Fruit fly (Drosophila melanogaster) whole organism, embryonic: ENCODE measurements around the gene AstCC.

Experiments
- Atf6 ChIP-seq: fragments of 200-800 bp; sonication (Bioruptor generic); IDR thresholded peaks from 2 replicates; pipeline ENCODE4 v1.3.6; 2022; ENCODE audit warnings: missing biosample characterization, missing genetic modification characterization
- BEAF-32 ChIP-seq: fragments of 200-800 bp; sonication (Bioruptor generic); optimal IDR thresholded peaks from 3 replicates; lab custom pipeline; 2017; ENCODE audit warnings: missing biosample characterization, missing genetic modification characterization, mild to moderate bottlenecking, moderate library complexity, missing genetic modification reagents
- Bgb ChIP-seq: fragments of 200-800 bp; sonication (Bioruptor generic); IDR thresholded peaks from 2 replicates; pipeline ENCODE4 v1.3.6; 2022; ENCODE audit warnings: missing biosample characterization, missing genetic modification characterization; ENCODE audit not compliant: partially characterized antibody
- CG10147 ChIP-seq: fragments of 200-800 bp; sonication (Bioruptor generic); optimal IDR thresholded peaks from 2 replicates; lab custom pipeline; 2019; ENCODE audit warnings: missing biosample characterization, mild to moderate bottlenecking, missing genetic modification characterization, moderate library complexity
- CG1024 ChIP-seq: fragments of 200-800 bp; sonication (Bioruptor generic); IDR thresholded peaks from 2 replicates; pipeline ENCODE4 v1.3.6; 2022; ENCODE audit warnings: missing biosample characterization, missing genetic modification characterization
- CG10979 ChIP-seq: fragments of 200-800 bp; sonication (Bioruptor generic); optimal IDR thresholded peaks from 2 replicates; lab custom pipeline; 2018; ENCODE audit warnings: missing biosample characterization, mild to moderate bottlenecking, missing genetic modification characterization, moderate library complexity
- CG13624 ChIP-seq: fragments of 200-800 bp; sonication (Bioruptor generic); optimal IDR thresholded peaks from 2 replicates; lab custom pipeline; 2016; ENCODE audit warnings: missing biosample characterization, missing genetic modification characterization
- CG15011 ChIP-seq: fragments of 200-800 bp; sonication (Bioruptor generic); optimal IDR thresholded peaks from 3 replicates; lab custom pipeline; 2018; ENCODE audit warnings: missing biosample characterization, mild to moderate bottlenecking, missing genetic modification characterization
- CG17568 ChIP-seq: fragments of 200-800 bp; sonication (Bioruptor generic); optimal IDR thresholded peaks from 2 replicates; lab custom pipeline; 2018; ENCODE audit warnings: missing biosample characterization, mild to moderate bottlenecking, missing genetic modification characterization, moderate library complexity
- CG17612 ChIP-seq: fragments of 200-800 bp; sonication (Bioruptor generic); IDR thresholded peaks from 2 replicates; pipeline ENCODE4 v1.3.6; 2022; ENCODE audit warnings: missing biosample characterization, missing genetic modification characterization
- CG18764 ChIP-seq: fragments of 200-800 bp; sonication (Bioruptor generic); optimal IDR thresholded peaks from 3 replicates; lab custom pipeline; 2016; ENCODE audit warnings: missing biosample characterization, missing genetic modification characterization
- CG2116 ChIP-seq: fragments of 200-800 bp; sonication (Bioruptor generic); optimal IDR thresholded peaks from 3 replicates; lab custom pipeline; 2018; ENCODE audit warnings: missing biosample characterization, mild to moderate bottlenecking, missing genetic modification characterization
- CG32772 ChIP-seq: fragments of 200-800 bp; sonication (Bioruptor generic); IDR thresholded peaks from 2 replicates; pipeline ENCODE4 v1.3.6; 2022; ENCODE audit warnings: missing biosample characterization, missing genetic modification characterization
- CG3407 ChIP-seq: fragments of 200-800 bp; sonication (Bioruptor generic); optimal IDR thresholded peaks from 2 replicates; lab custom pipeline; 2018; ENCODE audit warnings: missing biosample characterization, mild to moderate bottlenecking, missing genetic modification characterization
- CG3847 ChIP-seq: fragments of 200-800 bp; sonication (Bioruptor generic); IDR thresholded peaks from 2 replicates; pipeline ENCODE4 v1.3.6; 2022; ENCODE audit warnings: missing biosample characterization, missing genetic modification characterization
- CG4360 ChIP-seq: fragments of 200-800 bp; sonication (Bioruptor generic); IDR thresholded peaks from 2 replicates; pipeline ENCODE4 v1.3.6; 2022; ENCODE audit warnings: missing biosample characterization, missing genetic modification characterization
- CG7357 ChIP-seq: fragments of 200-800 bp; sonication (Bioruptor generic); IDR thresholded peaks from 3 replicates; pipeline ENCODE4 v1.3.6; 2022; ENCODE audit warnings: missing biosample characterization, missing genetic modification characterization
- CG9797 ChIP-seq: fragments of 200-800 bp; sonication (Bioruptor generic); optimal IDR thresholded peaks from 3 replicates; lab custom pipeline; 2018; ENCODE audit warnings: missing biosample characterization, mild to moderate bottlenecking, missing genetic modification characterization
- CG9932 ChIP-seq: fragments of 200-800 bp; sonication (Bioruptor generic); IDR thresholded peaks from 2 replicates; pipeline ENCODE4 v1.3.6; 2022; ENCODE audit warnings: missing biosample characterization, missing genetic modification characterization
- Chrac-16 ChIP-seq: fragments of 200-800 bp; sonication (Bioruptor generic); optimal IDR thresholded peaks from 3 replicates; lab custom pipeline; 2016; ENCODE audit warnings: missing biosample characterization, missing genetic modification characterization
- D19A ChIP-seq: fragments of 200-800 bp; optimal IDR thresholded peaks from 3 replicates; lab custom pipeline; 2019; ENCODE audit warnings: missing biosample characterization, mild to moderate bottlenecking, missing genetic modification characterization, moderate library complexity
- Dbx ChIP-seq: fragments of 200-800 bp; sonication (Bioruptor generic); IDR thresholded peaks from 3 replicates; pipeline ENCODE4 v1.3.6; 2022; ENCODE audit warnings: missing biosample characterization, missing genetic modification characterization
- Drgx ChIP-seq: fragments of 200-800 bp; sonication (Bioruptor generic); IDR thresholded peaks from 2 replicates; pipeline ENCODE4 v1.3.6; 2022; ENCODE audit warnings: missing biosample characterization, missing genetic modification characterization
- Ets65A ChIP-seq: fragments of 200-800 bp; sonication (Bioruptor generic); peaks from one replicate; lab custom pipeline; 2016; ENCODE audit warnings: missing biosample characterization, missing genetic modification characterization
- Gug ChIP-seq: fragments of 200-800 bp; sonication (Bioruptor generic); IDR thresholded peaks from 4 replicates; pipeline ENCODE4 v1.3.6; 2022; ENCODE audit warnings: missing biosample characterization, missing genetic modification characterization
- Lhr ChIP-seq: fragments of 200-800 bp; sonication (Bioruptor generic); optimal IDR thresholded peaks from 3 replicates; lab custom pipeline; 2017; ENCODE audit warnings: mild to moderate bottlenecking, missing biosample characterization, missing genetic modification reagents, missing genetic modification characterization
- MESR4 ChIP-seq: fragments of 200-800 bp; sonication (Bioruptor generic); optimal IDR thresholded peaks from 2 replicates; lab custom pipeline; 2018; ENCODE audit warnings: missing biosample characterization, mild to moderate bottlenecking, missing genetic modification characterization, moderate library complexity
- Med ChIP-seq: fragments of 200-800 bp; sonication (Bioruptor generic); peaks from one replicate; lab custom pipeline; 2016; ENCODE audit warnings: missing biosample characterization, missing genetic modification characterization, mild to moderate bottlenecking, inconsistent platforms, moderate library complexity
- NC2β ChIP-seq: fragments of 200-800 bp; sonication (Bioruptor generic); optimal IDR thresholded peaks from 2 replicates; lab custom pipeline; 2016; ENCODE audit warnings: missing biosample characterization, missing genetic modification characterization
- Ptx1 ChIP-seq: fragments of 200-800 bp; sonication (Bioruptor generic); IDR thresholded peaks from 2 replicates; pipeline ENCODE4 v1.3.6; 2022; ENCODE audit warnings: missing biosample characterization, missing genetic modification characterization
- Ravus ChIP-seq: fragments of 200-800 bp; sonication (Bioruptor generic); IDR thresholded peaks from 2 replicates; pipeline ENCODE4 v1.3.6; 2022; ENCODE audit warnings: missing biosample characterization, missing genetic modification characterization
- Scr ChIP-seq: fragments of 200-800 bp; sonication (Bioruptor generic); IDR thresholded peaks from 2 replicates; pipeline ENCODE4 v1.3.6; 2022; ENCODE audit warnings: missing biosample characterization, missing genetic modification characterization; ENCODE audit not compliant: partially characterized antibody
- Sox102F ChIP-seq: fragments of 200-800 bp; sonication (Bioruptor generic); optimal IDR thresholded peaks from 2 replicates; lab custom pipeline; 2018; ENCODE audit warnings: missing biosample characterization, mild to moderate bottlenecking, missing genetic modification characterization, moderate library complexity
- bbx ChIP-seq: fragments of 200-800 bp; sonication (Bioruptor generic); IDR thresholded peaks from 2 replicates; pipeline ENCODE4 v1.3.6; 2022; ENCODE audit warnings: missing biosample characterization, missing genetic modification characterization; ENCODE audit not compliant: partially characterized antibody
- bowl ChIP-seq: fragments of 200-800 bp; sonication (Bioruptor generic); IDR thresholded peaks from 2 replicates; pipeline ENCODE4 v1.3.6; 2022; ENCODE audit warnings: missing biosample characterization, missing genetic modification characterization
- grau ChIP-seq: fragments of 200-800 bp; optimal IDR thresholded peaks from 3 replicates; lab custom pipeline; 2019; ENCODE audit warnings: missing biosample characterization, mild to moderate bottlenecking, missing genetic modification characterization, moderate library complexity
- nerfin-2 ChIP-seq: fragments of 200-800 bp; sonication (Bioruptor generic); IDR thresholded peaks from 2 replicates; pipeline ENCODE4 v1.3.6; 2022; ENCODE audit warnings: missing biosample characterization, missing genetic modification characterization; ENCODE audit not compliant: partially characterized antibody
- oc ChIP-seq: fragments of 200-800 bp; sonication (Bioruptor generic); optimal IDR thresholded peaks from 2 replicates; lab custom pipeline; 2018; ENCODE audit warnings: missing biosample characterization, mild to moderate bottlenecking, missing genetic modification characterization, moderate library complexity
- onecut ChIP-seq: fragments of 200-800 bp; sonication (Bioruptor generic); IDR thresholded peaks from 2 replicates; pipeline ENCODE4 v1.3.6; 2022; ENCODE audit warnings: missing biosample characterization, missing genetic modification characterization
- p53 ChIP-seq: fragments of 200-800 bp; sonication (Bioruptor generic); optimal IDR thresholded peaks from 2 replicates; lab custom pipeline; 2016; ENCODE audit warnings: missing biosample characterization, missing genetic modification characterization
- pan ChIP-seq, 4 experiments: fragments of >200 bp in 3 of 4; fragments of 200-800 bp in 1 of 4; sonication (Bioruptor generic) in 1 of 4; optimal IDR thresholded peaks in 3 of 4; IDR thresholded peaks in 1 of 4; 2 replicates each; pipeline versions ENCODE4 v1.3.6 to Lab custom; 2017 to 2022; ENCODE audit warnings: missing biosample characterization in 2 of 4, missing genetic modification characterization in 2 of 4, mixed read lengths in 1 of 4
- pb ChIP-seq: fragments of 200-800 bp; sonication (Bioruptor generic); optimal IDR thresholded peaks from 3 replicates; lab custom pipeline; 2016; ENCODE audit warnings: missing biosample characterization, missing genetic modification characterization
- sd ChIP-seq: fragments of 200-800 bp; sonication (Bioruptor generic); optimal IDR thresholded peaks from 3 replicates; lab custom pipeline; 2018; ENCODE audit warnings: missing biosample characterization, mild to moderate bottlenecking, missing genetic modification characterization, moderate library complexity
- sima ChIP-seq: fragments of 200-800 bp; sonication (Bioruptor generic); optimal IDR thresholded peaks from 2 replicates; lab custom pipeline; 2016; ENCODE audit warnings: missing biosample characterization, missing genetic modification characterization
- tap ChIP-seq: fragments of 200-800 bp; optimal IDR thresholded peaks from 3 replicates; lab custom pipeline; 2019; ENCODE audit warnings: missing biosample characterization, mild to moderate bottlenecking, missing genetic modification characterization, moderate library complexity
- tna ChIP-seq: fragments of 200-800 bp; sonication (Bioruptor generic); IDR thresholded peaks from 2 replicates; pipeline ENCODE4 v1.3.6; 2022; ENCODE audit warnings: missing biosample characterization, missing genetic modification characterization; ENCODE audit not compliant: partially characterized antibody
- tup ChIP-seq: fragments of 200-800 bp; sonication (Bioruptor generic); optimal IDR thresholded peaks from 2 replicates; lab custom pipeline; 2016; ENCODE audit warnings: missing biosample characterization, mild to moderate bottlenecking, missing genetic modification characterization, moderate library complexity

AstCC gene

dm6 chr2L:11052493-11052788 lies 32.6 kb downstream of the AstCC start:
- TF ChIP-seq Drgx (GFP tag; lab: Robert Waterston, UW) = peak; percentile 26; the same call in 1 of the 2 replicates
- no peak for TF ChIP-seq CG17568 (GFP tag; lab: Kevin White, UChicago)
- TF ChIP-seq, all 482 proteins: peak for 1

dm6 chr2L:11051644-11052492 lies 33.2 kb downstream of the AstCC start:
- TF ChIP-seq Med (GFP tag; lab: Kevin White, UChicago) (peak; percentile 56), Bgb (no peak), tup (GFP tag; lab: Kevin White, UChicago) (no peak), Dbx (GFP tag; lab: Robert Waterston, UW) (no peak), bbx (GFP tag; lab: Robert Waterston, UW) (no peak), p53 (GFP tag; lab: Kevin White, UChicago) (no peak), Scr (GFP tag; lab: Robert Waterston, UW) (no peak), nerfin-2 (0 out of 2 replicates have a peak, but pooled peaks have one; percentile 10), CG4360 (no peak), CG9797 (GFP tag; lab: Kevin White, UChicago) (no peak), grau (tag; lab: Kevin White, UChicago) (peak; percentile 41), CG18764 (GFP tag; lab: Kevin White, UChicago) (no peak), sima (no peak), pan (optimal IDR thresholded peaks at IDR 0.05; lab: Kevin White, UChicago) (no peak), pan (GFP tag; optimal IDR thresholded peaks at IDR 0.05 in 1 of 2, IDR thresholded peaks at IDR 0.05 in 1 of 2) (no peak), sd (tag; lab: Kevin White, UChicago) (peak; percentile 1), Lhr (GFP tag; lab: Kevin White, UChicago) (no peak), D19A (tag; lab: Kevin White, UChicago) (no peak), Sox102F (no peak), oc (no peak), Ptx1 (GFP tag; lab: Robert Waterston, UW) (no peak), Gug (GFP tag; lab: Robert Waterston, UW) (no peak), CG10147 (GFP tag; lab: Kevin White, UChicago) (no peak), CG13624 (no peak), CG10979 (tag; lab: Kevin White, UChicago) (no peak), CG17612 (GFP tag; lab: Robert Waterston, UW) (no peak), Chrac-16 (no peak), CG32772 (no peak), Ets65A (peak; percentile 13), CG3847 (GFP tag; lab: Robert Waterston, UW) (no peak), bowl (no peak), CG15011 (no peak), tna (GFP tag; lab: Robert Waterston, UW) (no peak), Atf6 (no peak), onecut (GFP tag; lab: Robert Waterston, UW) (no peak), tap (no peak), CG1024 (no peak), CG7357 (GFP tag; lab: Robert Waterston, UW) (0 out of 3 replicates have a peak, but pooled peaks have one; percentile 18), CG3407 (no peak), MESR4 (no peak), CG9932 (GFP tag; lab: Robert Waterston, UW) (peak; percentile 44; the same call in 1 of the 2 replicates), Ravus (no peak), pb (GFP tag; lab: Kevin White, UChicago) (no peak), CG2116 (GFP tag; lab: Kevin White, UChicago) (no peak), BEAF-32 (GFP tag; lab: Kevin White, UChicago) (no peak), NC2β (no peak)
